Fruit fly (Drosophila melanogaster) whole organism, embryonic: ENCODE measurements around the gene CG2691.

Experiments used
- CG10654 ChIP-seq: fragments of 200-800 bp; sonication (Bioruptor generic); optimal IDR thresholded peaks from 2 replicates; lab custom pipeline; 2016; ENCODE audit warnings: missing biosample characterization, missing genetic modification characterization
- CG12299 ChIP-seq: fragments of 200-800 bp; sonication (Bioruptor generic); optimal IDR thresholded peaks from 2 replicates; lab custom pipeline; 2018; ENCODE audit warnings: missing biosample characterization, mild to moderate bottlenecking, missing genetic modification characterization
- Eip74EF ChIP-seq, 2 experiments: fragments of 200-800 bp in 1 of 2; fragments of >200 bp in 1 of 2; sonication (Bioruptor generic) in 1 of 2; optimal IDR thresholded peaks; 2 replicates each; lab custom pipeline; 2017 to 2019; ENCODE audit warnings: missing biosample characterization in 2 of 2, missing genetic modification characterization in 2 of 2, mild to moderate bottlenecking in 1 of 2, moderate library complexity in 1 of 2
- chinmo ChIP-seq: fragments of 200-800 bp; sonication (Bioruptor generic); IDR thresholded peaks from 4 replicates; pipeline ENCODE4 v1.3.6; 2022; ENCODE audit warnings: missing biosample characterization, missing genetic modification characterization; ENCODE audit not compliant: partially characterized antibody
- gem ChIP-seq: fragments of 200-800 bp; sonication (Bioruptor generic); optimal IDR thresholded peaks from 2 replicates; lab custom pipeline; 2019; ENCODE audit warnings: missing biosample characterization, mild to moderate bottlenecking, missing genetic modification characterization, moderate library complexity

DNA sequence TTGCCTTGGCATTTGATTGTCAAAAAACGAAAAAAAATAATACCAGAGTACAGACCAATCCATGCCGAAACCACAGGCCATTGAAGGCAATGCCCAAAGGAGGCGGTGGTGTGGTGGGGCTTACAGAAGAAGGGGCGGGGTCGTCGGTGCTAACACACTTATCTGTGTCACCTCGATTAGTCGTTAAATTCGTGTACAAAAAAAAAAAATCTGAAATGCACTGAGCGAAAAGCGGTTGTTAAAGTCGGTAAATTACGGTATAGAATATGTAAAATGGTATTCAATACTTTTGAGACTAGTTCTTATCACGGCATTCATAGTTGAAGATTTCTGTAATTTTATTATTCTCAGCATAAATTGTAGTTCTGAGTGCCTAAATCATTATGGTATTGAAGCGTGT is 19.8 kb upstream of the CG2691 start:
- TF ChIP-seq CG12299 (tag; lab: Kevin White, UChicago) (no peak), gem (tag; lab: Kevin White, UChicago) (peak; percentile 64), CG10654 (GFP tag; lab: Kevin White, UChicago) (peak; percentile 54), chinmo (GFP tag; lab: Robert Waterston, UW) (0 out of 4 replicates have a peak, but pooled peaks have one; percentile 59), Eip74EF (GFP tag; optimal IDR thresholded peaks at IDR 0.05; lab: Kevin White, UChicago) (no peak)
